Fruit fly (Drosophila melanogaster): ENCODE data around the gene CG31145.
A peak's percentile ranks its signal among the peaks of the same experiment; 100 is the strongest.

The CG31145 gene

DNA sequence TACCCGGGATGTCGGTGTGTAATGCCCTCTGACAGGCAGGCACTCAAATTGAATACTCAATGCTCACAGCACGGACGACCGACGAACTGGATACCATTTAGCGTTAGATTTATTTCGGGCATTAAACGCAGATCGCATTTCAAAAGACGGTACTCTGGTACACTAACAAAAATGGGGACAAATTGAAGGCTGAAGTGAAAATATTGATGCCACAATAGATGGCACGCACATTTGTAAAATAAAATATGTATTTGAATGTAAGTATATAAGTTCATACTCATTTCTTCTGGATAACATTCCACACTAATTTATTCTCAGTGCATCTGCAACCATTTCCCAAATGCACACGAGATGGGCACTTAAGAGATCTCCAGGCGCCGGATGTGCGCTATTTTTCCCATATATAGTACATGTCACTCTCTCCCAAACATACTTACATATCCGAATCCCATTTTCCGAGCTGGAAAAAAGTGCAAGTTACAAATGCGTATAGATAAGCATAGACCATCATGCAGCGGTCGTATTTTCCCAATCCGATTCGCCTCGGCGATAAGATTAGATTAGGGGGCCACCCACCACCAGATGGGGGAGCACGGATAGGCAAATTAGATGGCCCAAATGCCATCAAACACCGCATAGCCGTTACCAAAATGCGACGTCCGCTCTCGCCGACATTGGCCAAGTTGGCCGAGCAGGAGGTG lies 40.2 kb upstream of the CG31145 start, which contains the start of gene CG10301:
TSS of gene CG10301 (plus strand) at position 651 of the 701 bp plus-strand sequence.
- TF ChIP-seq jim (GFP tag; optimal IDR thresholded peaks at IDR 0.05) = no peak
- peak; percentile 35 for TF ChIP-seq sv (GFP tag; optimal IDR thresholded peaks at IDR 0.05)

DNA sequence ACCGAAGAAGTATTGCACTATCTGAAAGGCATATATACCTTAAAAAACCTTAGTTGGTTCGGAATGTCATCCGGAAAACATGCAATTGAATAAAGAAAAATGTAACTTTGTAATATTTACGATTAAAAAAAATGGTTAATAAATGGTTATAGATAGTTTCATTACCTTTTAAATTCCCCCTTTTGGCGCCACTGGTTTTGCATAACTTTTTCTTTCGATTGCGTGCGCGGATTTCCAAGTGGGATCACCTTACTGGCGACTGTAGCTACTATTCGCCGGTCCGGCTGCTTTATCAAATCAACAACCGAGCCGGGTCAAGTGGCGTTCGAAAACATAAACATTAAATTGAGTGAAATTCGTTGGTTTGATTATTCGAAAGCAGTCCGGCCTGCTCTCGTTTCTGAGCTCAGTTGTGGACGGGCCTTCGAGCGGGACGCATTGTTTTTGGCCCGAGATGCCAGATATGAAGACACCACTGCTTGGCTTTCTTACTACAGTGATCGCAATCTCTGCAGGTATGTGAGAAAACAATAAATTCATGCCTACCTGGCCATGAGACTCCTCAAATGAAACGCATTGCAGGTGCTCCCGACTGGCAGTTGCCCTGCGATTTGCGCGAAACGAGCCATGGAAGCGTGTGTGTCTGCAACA lies 35.0 kb upstream of the CG31145 start, which contains the start of gene Gba1b:
TSS of gene Gba1b (plus strand) at position 422 of the 651 bp plus-strand sequence.
- TF ChIP-seq brk (GFP tag; optimal IDR thresholded peaks at IDR 0.05) (no peak), ey (GFP tag; optimal IDR thresholded peaks at IDR 0.05) (peak; percentile 21), rgr (GFP tag; optimal IDR thresholded peaks at IDR 0.05) (peak; percentile 5), woc (GFP tag; optimal IDR thresholded peaks at IDR 0.05) (no peak), CG9705 (GFP tag; optimal IDR thresholded peaks at IDR 0.05) (no peak), foxo (GFP tag; optimal IDR thresholded peaks at IDR 0.05) (peak in 1 of 2 experiments; percentile 11), Dif (GFP tag; optimal IDR thresholded peaks at IDR 0.05; ENCODE audit: partially characterized antibody) (no peak), CG32264 (GFP tag; optimal IDR thresholded peaks at IDR 0.05) (no peak), pan (optimal IDR thresholded peaks at IDR 0.05) (no peak), Abd-B (GFP tag; optimal IDR thresholded peaks at IDR 0.05) (no peak), h (GFP tag; optimal IDR thresholded peaks at IDR 0.05) (peak; percentile 6)

DNA sequence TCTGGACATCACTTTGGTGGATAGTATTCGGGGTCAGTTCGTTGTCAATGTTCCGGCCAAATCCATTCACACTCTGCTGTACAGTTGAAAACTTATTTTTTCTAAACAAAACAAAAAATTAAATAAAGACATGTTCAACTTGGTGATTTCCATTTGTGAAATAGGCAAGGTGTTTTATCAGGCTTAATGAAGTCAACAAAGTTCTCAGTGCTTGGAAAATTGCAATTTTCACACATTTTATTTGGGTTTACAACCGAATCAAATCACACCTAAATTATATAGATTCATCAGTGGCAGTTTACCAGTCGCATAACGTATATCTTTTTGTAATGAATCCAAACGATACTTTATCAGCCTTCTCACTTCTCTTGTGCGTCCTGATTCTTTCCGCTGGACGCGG lies 33.0 kb upstream of the CG31145 start, which contains the start of gene Qsox4:
TSS of gene Qsox4 (plus strand) at position 301 of the 400 bp plus-strand sequence.
- TF ChIP-seq GATAd (GFP tag; optimal IDR thresholded peaks at IDR 0.05) (no peak), Hr83 (GFP tag; optimal IDR thresholded peaks at IDR 0.05; ENCODE audit: poor library complexity, severe bottlenecking) (no peak), Jra (GFP tag; optimal IDR thresholded peaks at IDR 0.05) (no peak), Dif (GFP tag; optimal IDR thresholded peaks at IDR 0.05; ENCODE audit: partially characterized antibody) (no peak), Hr78 (GFP tag; optimal IDR thresholded peaks at IDR 0.05) (no peak), pan (optimal IDR thresholded peaks at IDR 0.05) (no peak), CG32264 (GFP tag; optimal IDR thresholded peaks at IDR 0.05) (no peak), woc (GFP tag; optimal IDR thresholded peaks at IDR 0.05) (no peak), psq (GFP tag; optimal IDR thresholded peaks at IDR 0.05) (no peak), N (GFP tag; optimal IDR thresholded peaks at IDR 0.05) (no peak), dsf (GFP tag; optimal IDR thresholded peaks at IDR 0.05; ENCODE audit: borderline replicate concordance) (no peak), Abd-B (GFP tag; optimal IDR thresholded peaks at IDR 0.05) (no peak), tai (GFP tag; optimal IDR thresholded peaks at IDR 0.05) (no peak), br (GFP tag; optimal IDR thresholded peaks at IDR 0.05) (no peak), Mio (GFP tag; optimal IDR thresholded peaks at IDR 0.05) (no peak), dl (GFP tag; optimal IDR thresholded peaks at IDR 0.05; ENCODE audit: insufficient read depth in 1 of 2, partially characterized antibody in 2 of 2) (no peak), lola (GFP tag; optimal IDR thresholded peaks at IDR 0.05) (no peak)

dm6 chr3R:23700304-23700767 lies 30.9 kb upstream of the CG31145 start, which contains the start of the genes CG31468 and Gba1a:
Gene CG31468, minus strand, starts transcription at chr3R:23700354.
Gene Gba1a, plus strand, starts transcription at chr3R:23700621.
- TF ChIP-seq pan (optimal IDR thresholded peaks at IDR 0.05) (no peak), Vsx2 (GFP tag; optimal IDR thresholded peaks at IDR 0.05; ENCODE audit: partially characterized antibody) (peak; percentile 26), h (GFP tag; optimal IDR thresholded peaks at IDR 0.05) (peak; percentile 16)

DNA sequence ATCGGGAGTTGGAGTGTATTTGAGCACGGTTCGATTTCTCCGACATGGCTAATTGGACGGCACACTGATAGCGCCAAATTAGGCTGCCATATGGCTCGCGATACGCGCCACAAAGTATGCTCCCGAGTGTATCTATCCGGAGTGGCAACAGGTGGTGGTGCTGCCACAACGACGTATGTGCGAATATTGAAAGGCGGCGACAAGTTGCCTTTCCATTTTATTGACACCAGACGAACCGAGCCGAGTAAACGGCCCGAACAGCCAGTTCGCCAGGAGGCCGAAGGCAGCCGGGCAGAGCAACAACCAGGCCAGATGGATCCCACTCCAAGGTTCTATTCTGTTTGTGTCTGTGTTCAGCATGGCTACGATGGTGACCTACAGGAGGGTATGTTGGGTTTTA lies 29.4 kb upstream of the CG31145 start, which contains the start of gene prt:
TSS of gene prt (minus strand) at position 193 of the 400 bp plus-strand sequence.
- no peak for TF ChIP-seq Vsx2 (GFP tag; optimal IDR thresholded peaks at IDR 0.05; ENCODE audit: partially characterized antibody)
- TF ChIP-seq dsf (GFP tag; optimal IDR thresholded peaks at IDR 0.05; ENCODE audit: borderline replicate concordance) = no peak
- no peak for TF ChIP-seq pan (optimal IDR thresholded peaks at IDR 0.05)
- no peak for TF ChIP-seq CrebA (GFP tag; optimal IDR thresholded peaks at IDR 0.05; ENCODE audit: borderline replicate concordance)
- no peak for TF ChIP-seq GATAd (GFP tag; optimal IDR thresholded peaks at IDR 0.05)
- no peak for TF ChIP-seq Dif (GFP tag; optimal IDR thresholded peaks at IDR 0.05; ENCODE audit: partially characterized antibody)
- no peak for TF ChIP-seq CG32264 (GFP tag; optimal IDR thresholded peaks at IDR 0.05)
- no peak for TF ChIP-seq sage (GFP tag; optimal IDR thresholded peaks at IDR 0.05)
- no peak for TF ChIP-seq Hr78 (GFP tag; optimal IDR thresholded peaks at IDR 0.05)
- no peak for TF ChIP-seq usp (GFP tag; optimal IDR thresholded peaks at IDR 0.05)
- no peak for TF ChIP-seq OdsH (GFP tag; optimal IDR thresholded peaks at IDR 0.05)
- no peak for TF ChIP-seq N (GFP tag; optimal IDR thresholded peaks at IDR 0.05)
- TF ChIP-seq Dfd (GFP tag; optimal IDR thresholded peaks at IDR 0.05) = no peak

Data from whole organism, wandering third instar larva.